Worm (Caenorhabditis elegans) whole organism, L1 larva: ENCODE results near the gene C27A2.12.

ENCODE experiments used
- hpl-2 ChIP-seq: fragments of 150-350 bp; optimal IDR thresholded peaks from 2 replicates; lab custom pipeline; 2014; ENCODE audit warnings: missing biosample characterization, missing genetic modification reagents, missing genetic modification characterization
- mdl-1 ChIP-seq, 2 experiments: fragments of 150-350 bp; optimal IDR thresholded peaks; 2 replicates each; lab custom pipeline; 2014 to 2017; ENCODE audit warnings: missing biosample characterization in 2 of 2, missing genetic modification characterization in 2 of 2, inconsistent platforms in 1 of 2
- nhr-28 ChIP-seq: fragments of 150-350 bp; optimal IDR thresholded peaks from 2 replicates; lab custom pipeline; 2014; ENCODE audit warnings: missing biosample characterization, missing genetic modification characterization
- skn-1 ChIP-seq: fragments of 150-350 bp; optimal IDR thresholded peaks from 2 replicates; lab custom pipeline; 2014; ENCODE audit warnings: missing biosample characterization, missing genetic modification characterization
- snpc-4 ChIP-seq: fragments of 150-350 bp; optimal IDR thresholded peaks from 2 replicates; lab custom pipeline; 2014; ENCODE audit warnings: missing biosample characterization, missing genetic modification characterization
- tlp-1 ChIP-seq: fragments of 150-350 bp; optimal IDR thresholded peaks from 2 replicates; lab custom pipeline; 2014; ENCODE audit warnings: missing biosample characterization, missing genetic modification characterization
- unc-130 ChIP-seq: fragments of 150-350 bp; optimal IDR thresholded peaks from 2 replicates; lab custom pipeline; 2017; ENCODE audit warnings: missing biosample characterization, missing genetic modification characterization, inconsistent platforms
- unc-86 ChIP-seq: sonication (generic microtip); optimal IDR thresholded peaks from 2 replicates; lab custom pipeline; 2016; ENCODE audit warnings: missing genetic modification characterization, missing compliant biosample characterization

DNA sequence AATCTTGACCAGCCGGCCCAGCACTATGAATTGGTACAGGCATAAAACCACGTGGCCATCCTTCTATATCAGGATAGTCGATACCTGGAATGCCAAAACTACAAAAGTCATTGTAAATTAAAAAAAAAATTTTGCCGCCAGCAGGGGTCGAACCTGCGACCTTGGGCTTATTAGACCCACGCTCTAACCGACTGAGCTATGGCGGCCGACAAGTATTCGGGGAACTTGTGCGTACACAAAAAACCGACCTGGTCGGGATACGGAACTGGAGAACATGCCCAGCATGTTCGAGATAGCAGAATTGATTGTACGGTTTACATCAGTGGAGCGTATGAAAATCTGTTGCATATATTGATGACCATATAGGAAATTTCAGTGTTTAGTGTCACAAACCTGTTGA, 621 bp downstream of the C27A2.12 start:
- peak; percentile 43 for TF ChIP-seq skn-1
- peak; percentile 98 for TF ChIP-seq snpc-4 (tag; lab: Kevin White, UChicago)
- peak; percentile 38 for TF ChIP-seq unc-130
- TF ChIP-seq mdl-1 (tag; optimal IDR thresholded peaks at IDR 0.05; lab: Kevin White, UChicago) = peak in 1 of 2 experiments; percentile 60
- no peak for TF ChIP-seq unc-86 (tag; lab: Kevin White, UChicago)
- TF ChIP-seq nhr-28 (tag; lab: Kevin White, UChicago) = no peak
- TF ChIP-seq hpl-2 = no peak
- TF ChIP-seq tlp-1 (tag; lab: Kevin White, UChicago) = no peak
